Fruit fly (Drosophila melanogaster) whole organism, prepupa: ENCODE data around the gene AIMP2.

Experiments used
- CG11294 ChIP-seq: fragments of 200-800 bp; sonication (Bioruptor generic); IDR thresholded peaks from 2 replicates; pipeline ENCODE4 v1.3.6; 2022; ENCODE audit warnings: missing biosample characterization, missing genetic modification characterization
- CG34406 ChIP-seq: fragments of 200-800 bp; sonication (Bioruptor generic); optimal IDR thresholded peaks from 3 replicates; lab custom pipeline; 2016; ENCODE audit warnings: missing biosample characterization, missing genetic modification characterization
- CG6792 ChIP-seq: fragments of 200-800 bp; sonication (Bioruptor generic); optimal IDR thresholded peaks from 3 replicates; lab custom pipeline; 2016; ENCODE audit warnings: missing biosample characterization, missing genetic modification characterization
- CG8119 ChIP-seq: fragments of 200-800 bp; sonication (Bioruptor generic); IDR thresholded peaks from 3 replicates; pipeline ENCODE4 v1.3.6; 2022; ENCODE audit warnings: missing biosample characterization, missing genetic modification characterization
- CG9139 ChIP-seq: fragments of 200-800 bp; sonication (Bioruptor generic); optimal IDR thresholded peaks from 3 replicates; lab custom pipeline; 2017; ENCODE audit warnings: missing biosample characterization, mild to moderate bottlenecking, missing genetic modification characterization
- Eip78C ChIP-seq: fragments of 200-800 bp; sonication (Bioruptor generic); peaks from one replicate; lab custom pipeline; 2016; ENCODE audit warnings: missing biosample characterization, missing genetic modification characterization
- Gug ChIP-seq: fragments of 200-800 bp; sonication (Bioruptor generic); IDR thresholded peaks from 2 replicates; pipeline ENCODE4 v1.3.6; 2022; ENCODE audit warnings: missing biosample characterization, missing genetic modification characterization
- Lpt ChIP-seq: fragments of 200-800 bp; sonication (Bioruptor generic); optimal IDR thresholded peaks from 3 replicates; lab custom pipeline; 2016; ENCODE audit warnings: missing biosample characterization, missing genetic modification characterization
- Met ChIP-seq: fragments of 200-800 bp; sonication (Bioruptor generic); optimal IDR thresholded peaks from 3 replicates; lab custom pipeline; 2016; ENCODE audit warnings: missing biosample characterization, missing genetic modification characterization
- OdsH ChIP-seq: fragments of 200-800 bp; sonication (Bioruptor generic); optimal IDR thresholded peaks from 3 replicates; lab custom pipeline; 2016; ENCODE audit warnings: missing biosample characterization, missing genetic modification characterization
- Sox102F ChIP-seq: fragments of 200-800 bp; sonication (Bioruptor generic); optimal IDR thresholded peaks from 2 replicates; lab custom pipeline; 2016; ENCODE audit warnings: missing biosample characterization, mild to moderate bottlenecking, missing genetic modification characterization
- fkh ChIP-seq: fragments of 200-800 bp; sonication (Bioruptor generic); optimal IDR thresholded peaks from 3 replicates; lab custom pipeline; 2017; ENCODE audit warnings: missing biosample characterization, mild to moderate bottlenecking, missing genetic modification characterization, moderate library complexity
- salr ChIP-seq, 2 experiments: fragments of 200-800 bp; sonication (Bioruptor generic); optimal IDR thresholded peaks; 3 replicates each; lab custom pipeline; 2016 to 2018; ENCODE audit warnings: missing biosample characterization in 2 of 2, missing genetic modification characterization in 2 of 2, mild to moderate bottlenecking in 1 of 2
- ss ChIP-seq, 2 experiments: fragments of 200-800 bp; sonication (Bioruptor generic); optimal IDR thresholded peaks; 2 replicates in 1 of 2; 3 replicates in 1 of 2; lab custom pipeline; 2017 to 2018; ENCODE audit warnings: mild to moderate bottlenecking in 2 of 2, missing biosample characterization in 2 of 2, missing genetic modification characterization in 2 of 2, moderate library complexity in 1 of 2
- svp ChIP-seq: fragments of 200-800 bp; sonication (Bioruptor generic); peaks from one replicate; lab custom pipeline; 2016; ENCODE audit warnings: missing biosample characterization, missing genetic modification characterization

AIMP2 gene

dm6 chr3L:15632653-15633052, 49.2 kb downstream of the AIMP2 start (continued):
- peak; percentile 2 for TF ChIP-seq CG6792 (GFP tag; lab: Kevin White, UChicago)
- peak; percentile 31 for TF ChIP-seq Sox102F (GFP tag; lab: Kevin White, UChicago)
- TF ChIP-seq salr (GFP tag; optimal IDR thresholded peaks at IDR 0.05; lab: Kevin White, UChicago): no peak
- peak in 1 of 2 experiments; percentile 23 for TF ChIP-seq ss (GFP tag; optimal IDR thresholded peaks at IDR 0.05; lab: Kevin White, UChicago)
- no peak for TF ChIP-seq Lpt
- peak; percentile 52 for TF ChIP-seq svp (GFP tag; lab: Kevin White, UChicago)
- TF ChIP-seq Eip78C (GFP tag; lab: Kevin White, UChicago): peak; percentile 72
- TF ChIP-seq CG11294 (GFP tag; lab: Robert Waterston, UW): no peak
- TF ChIP-seq OdsH (GFP tag; lab: Kevin White, UChicago): no peak
- no peak for TF ChIP-seq CG34406 (GFP tag; lab: Kevin White, UChicago)
- TF ChIP-seq Met (GFP tag; lab: Kevin White, UChicago): peak; percentile 9
- TF ChIP-seq CG9139: peak; percentile 23
- no peak for TF ChIP-seq Gug (GFP tag; lab: Robert Waterston, UW)

- TF ChIP-seq fkh (GFP tag; lab: Kevin White, UChicago) (peak; percentile 41), CG8119 (GFP tag; lab: Robert Waterston, UW) (no peak)
These were observed 51.1 kb downstream of the AIMP2 start for dm6 chr3L:15634368-15635075.
